Fruit fly (Drosophila melanogaster) whole organism, adult: Measurements from ENCODE around the gene Rcd4.

Experiments used
- CG11617 ChIP-seq: fragments of 200-800 bp; sonication (Bioruptor generic); optimal IDR thresholded peaks from 2 replicates; lab custom pipeline; 2017; ENCODE audit warnings: mild to moderate bottlenecking, missing biosample characterization, missing genetic modification reagents, missing genetic modification characterization
- CG12768 ChIP-seq: fragments of 200-800 bp; sonication (Bioruptor generic); optimal IDR thresholded peaks from 2 replicates; lab custom pipeline; 2017; ENCODE audit warnings: missing biosample characterization, missing genetic modification characterization, mild to moderate bottlenecking, moderate library complexity, missing genetic modification reagents
- CG14711 ChIP-seq: fragments of 200-800 bp; sonication (Bioruptor generic); optimal IDR thresholded peaks from 2 replicates; lab custom pipeline; 2018; ENCODE audit warnings: missing biosample characterization, mild to moderate bottlenecking, missing genetic modification characterization, moderate library complexity
- CG1620 ChIP-seq: fragments of 200-800 bp; sonication (Bioruptor generic); optimal IDR thresholded peaks from 2 replicates; lab custom pipeline; 2016; ENCODE audit warnings: missing biosample characterization, missing genetic modification characterization
- CG33017 ChIP-seq: fragments of 200-800 bp; sonication (Bioruptor generic); optimal IDR thresholded peaks from 2 replicates; lab custom pipeline; 2018; ENCODE audit warnings: missing biosample characterization, mild to moderate bottlenecking, missing genetic modification characterization, moderate library complexity
- CG5204 ChIP-seq: fragments of 200-800 bp; sonication (Bioruptor generic); optimal IDR thresholded peaks from 2 replicates; lab custom pipeline; 2016; ENCODE audit warnings: missing biosample characterization, missing genetic modification characterization
- CG7045 ChIP-seq: fragments of 200-800 bp; sonication (Bioruptor generic); optimal IDR thresholded peaks from 2 replicates; lab custom pipeline; 2017; ENCODE audit warnings: missing biosample characterization, mild to moderate bottlenecking, missing genetic modification characterization
- CG7101 ChIP-seq: fragments of 200-800 bp; sonication (Bioruptor generic); optimal IDR thresholded peaks from 2 replicates; lab custom pipeline; 2018; ENCODE audit warnings: missing biosample characterization, mild to moderate bottlenecking, missing genetic modification characterization, moderate library complexity
- Clk ChIP-seq: fragments of 200-800 bp; sonication (Bioruptor generic); optimal IDR thresholded peaks from 2 replicates; lab custom pipeline; 2017; ENCODE audit warnings: missing biosample characterization, missing genetic modification characterization
- Crg-1 ChIP-seq: fragments of 200-800 bp; sonication (Bioruptor generic); optimal IDR thresholded peaks from 2 replicates; lab custom pipeline; 2016; ENCODE audit warnings: missing biosample characterization, missing genetic modification characterization
- Hr96 ChIP-seq: fragments of 200-800 bp; sonication (Bioruptor generic); optimal IDR thresholded peaks from 2 replicates; lab custom pipeline; 2016; ENCODE audit warnings: missing biosample characterization, missing genetic modification characterization
- Mnt ChIP-seq: fragments of 200-800 bp; sonication (Bioruptor generic); optimal IDR thresholded peaks from 2 replicates; lab custom pipeline; 2016; ENCODE audit warnings: missing biosample characterization, mild to moderate bottlenecking, missing genetic modification characterization
- bab1 ChIP-seq: fragments of 200-800 bp; sonication (Bioruptor generic); optimal IDR thresholded peaks from 3 replicates; lab custom pipeline; 2019; ENCODE audit warnings: missing biosample characterization, mild to moderate bottlenecking, missing genetic modification characterization, moderate library complexity
- cic ChIP-seq: fragments of 200-800 bp; sonication (Bioruptor generic); optimal IDR thresholded peaks from 2 replicates; lab custom pipeline; 2017; ENCODE audit warnings: missing biosample characterization, mild to moderate bottlenecking, missing genetic modification characterization, moderate library complexity
- cnc ChIP-seq, 2 experiments: fragments of >200 bp; optimal IDR thresholded peaks; 2 replicates each; lab custom pipeline; 2017
- kay ChIP-seq: fragments of 200-800 bp; sonication (Bioruptor generic); peaks from one replicate; lab custom pipeline; 2016; ENCODE audit warnings: missing biosample characterization, missing genetic modification characterization, borderline replicate concordance
- ovo ChIP-seq: fragments of 200-800 bp; sonication (Bioruptor generic); optimal IDR thresholded peaks from 2 replicates; lab custom pipeline; 2016; ENCODE audit warnings: missing biosample characterization, missing genetic modification characterization
- pad ChIP-seq: fragments of 200-800 bp; sonication (Bioruptor generic); optimal IDR thresholded peaks from 3 replicates; lab custom pipeline; 2017; ENCODE audit warnings: missing biosample characterization, missing genetic modification characterization, mild to moderate bottlenecking, moderate library complexity, missing genetic modification reagents
- tj ChIP-seq: fragments of 200-800 bp; sonication (Bioruptor generic); optimal IDR thresholded peaks from 3 replicates; lab custom pipeline; 2017; ENCODE audit warnings: missing biosample characterization, mild to moderate bottlenecking, missing genetic modification characterization, moderate library complexity
- toe ChIP-seq: fragments of 200-800 bp; sonication (Bioruptor generic); optimal IDR thresholded peaks from 2 replicates; lab custom pipeline; 2016; ENCODE audit warnings: missing biosample characterization, missing genetic modification characterization

The Rcd4 gene

dm6 chr2L:8382646-8383045 lies at the start of gene Rcd4, which contains the start of gene CG13392:
TSS of gene Rcd4 (plus strand) at chr2L:8382861.
TSS of gene CG13392 (minus strand) at chr2L:8382807.
- TF ChIP-seq ovo, result peak; percentile 73
- TF ChIP-seq Crg-1, result peak; percentile 91
- peak; percentile 88 for TF ChIP-seq CG7101 (tag; lab: Kevin White, UChicago)
- peak; percentile 27 for TF ChIP-seq Clk (GFP tag; lab: Kevin White, UChicago)
- peak; percentile 83 for TF ChIP-seq CG1620
- TF ChIP-seq pad (GFP tag; lab: Kevin White, UChicago), result peak; percentile 80
- peak; percentile 88 for TF ChIP-seq Mnt (GFP tag; lab: Kevin White, UChicago)
- TF ChIP-seq cnc (optimal IDR thresholded peaks at IDR 0.05; lab: Kevin White, UChicago), result no peak
- peak; percentile 82 for TF ChIP-seq bab1 (GFP tag; lab: Kevin White, UChicago)
- TF ChIP-seq CG12768 (GFP tag; lab: Kevin White, UChicago), result peak; percentile 77
- peak; percentile 73 for TF ChIP-seq CG7045
- TF ChIP-seq CG5204 (GFP tag; lab: Kevin White, UChicago), result peak; percentile 62
- TF ChIP-seq CG14711 (tag; lab: Kevin White, UChicago), result peak; percentile 70
- peak; percentile 53 for TF ChIP-seq tj (GFP tag; lab: Kevin White, UChicago)
- peak; percentile 57 for TF ChIP-seq toe (GFP tag; lab: Kevin White, UChicago)
- TF ChIP-seq kay (GFP tag; lab: Kevin White, UChicago), result peak; percentile 59
- TF ChIP-seq CG33017, result peak; percentile 72
- TF ChIP-seq Hr96 (GFP tag; lab: Kevin White, UChicago), result peak; percentile 80
- peak; percentile 62 for TF ChIP-seq CG11617 (GFP tag; lab: Kevin White, UChicago)
- TF ChIP-seq cic (GFP tag; lab: Kevin White, UChicago), result peak; percentile 63

- TF ChIP-seq CG12768 (GFP tag; lab: Kevin White, UChicago) (no peak), CG1620 (no peak), Clk (GFP tag; lab: Kevin White, UChicago) (no peak), ovo (no peak), CG33017 (no peak), CG7045 (no peak), CG14711 (tag; lab: Kevin White, UChicago) (no peak), CG11617 (GFP tag; lab: Kevin White, UChicago) (no peak), Crg-1 (no peak), bab1 (GFP tag; lab: Kevin White, UChicago) (no peak), Mnt (GFP tag; lab: Kevin White, UChicago) (no peak), CG5204 (GFP tag; lab: Kevin White, UChicago) (no peak), toe (GFP tag; lab: Kevin White, UChicago) (no peak), tj (GFP tag; lab: Kevin White, UChicago) (no peak)
These were observed 49.5 kb upstream of the Rcd4 start for dm6 chr2L:8333185-8333584.

dm6 chr2L:8333624-8334023 lies 49.0 kb upstream of the Rcd4 start:
- no peak for TF ChIP-seq CG33017
- no peak for TF ChIP-seq tj (GFP tag; lab: Kevin White, UChicago)
- no peak for TF ChIP-seq CG7101 (tag; lab: Kevin White, UChicago)
- no peak for TF ChIP-seq Crg-1
- no peak for TF ChIP-seq ovo
- no peak for TF ChIP-seq cic (GFP tag; lab: Kevin White, UChicago)
- no peak for TF ChIP-seq CG14711 (tag; lab: Kevin White, UChicago)
- TF ChIP-seq Mnt (GFP tag; lab: Kevin White, UChicago), result no peak
- TF ChIP-seq cnc (optimal IDR thresholded peaks at IDR 0.05; lab: Kevin White, UChicago), result no peak
- no peak for TF ChIP-seq toe (GFP tag; lab: Kevin White, UChicago)
- no peak for TF ChIP-seq Clk (GFP tag; lab: Kevin White, UChicago)
- TF ChIP-seq CG7045, result no peak
- no peak for TF ChIP-seq bab1 (GFP tag; lab: Kevin White, UChicago)
- TF ChIP-seq CG12768 (GFP tag; lab: Kevin White, UChicago), result no peak
- TF ChIP-seq CG11617 (GFP tag; lab: Kevin White, UChicago), result no peak
- no peak for TF ChIP-seq kay (GFP tag; lab: Kevin White, UChicago)
- TF ChIP-seq Hr96 (GFP tag; lab: Kevin White, UChicago), result no peak
- TF ChIP-seq CG5204 (GFP tag; lab: Kevin White, UChicago), result no peak
- TF ChIP-seq CG1620, result no peak

dm6 chr2L:8334705-8335104 lies 48.0 kb upstream of the Rcd4 start:
- TF ChIP-seq cic (GFP tag; lab: Kevin White, UChicago) (no peak), bab1 (GFP tag; lab: Kevin White, UChicago) (peak; percentile 20), CG7045 (no peak), CG14711 (tag; lab: Kevin White, UChicago) (no peak)

dm6 chr2L:8338039-8338438 lies 44.6 kb upstream of the Rcd4 start, which contains the start of gene witty:
TSS of gene witty (plus strand) at chr2L:8338287.
- TF ChIP-seq bab1 (GFP tag; lab: Kevin White, UChicago), result no peak
- no peak for TF ChIP-seq cnc (optimal IDR thresholded peaks at IDR 0.05; lab: Kevin White, UChicago)
- TF ChIP-seq Mnt (GFP tag; lab: Kevin White, UChicago), result no peak

dm6 chr2L:8339751-8340349 lies 42.8 kb upstream of the Rcd4 start:
- TF ChIP-seq CG14711 (tag; lab: Kevin White, UChicago), result no peak

dm6 chr2L:8342395-8342794 lies 40.3 kb upstream of the Rcd4 start, which contains the start of gene CG14273:
TSS of gene CG14273 (plus strand) at chr2L:8342695.
- TF ChIP-seq CG12768 (GFP tag; lab: Kevin White, UChicago) (no peak), Crg-1 (no peak), toe (GFP tag; lab: Kevin White, UChicago) (no peak), Mnt (GFP tag; lab: Kevin White, UChicago) (no peak), bab1 (GFP tag; lab: Kevin White, UChicago) (no peak), Hr96 (GFP tag; lab: Kevin White, UChicago) (no peak), pad (GFP tag; lab: Kevin White, UChicago) (no peak)
